Worm (Caenorhabditis elegans) whole organism, L4 larva: ENCODE results near the gene F01F1.3.

Source experiments
- D1046.2 ChIP-seq: fragments of 200-800 bp; sonication (Bioruptor generic); IDR thresholded peaks from 2 replicates; pipeline ENCODE4 v1.3.6; 2022; ENCODE audit warnings: missing genetic modification characterization, missing compliant biosample characterization
- F10B5.3 ChIP-seq: sonication (generic microtip); optimal IDR thresholded peaks from 2 replicates; lab custom pipeline; 2016; ENCODE audit warnings: mild to moderate bottlenecking, missing genetic modification characterization, missing compliant biosample characterization
- F37D6.2 ChIP-seq: sonication (generic microtip); optimal IDR thresholded peaks from 2 replicates; lab custom pipeline; 2016; ENCODE audit warnings: mild to moderate bottlenecking, missing genetic modification characterization, missing compliant biosample characterization
- F49E8.2 ChIP-seq: sonication (generic microtip); optimal IDR thresholded peaks from 2 replicates; lab custom pipeline; 2016; ENCODE audit warnings: missing compliant biosample characterization, mild to moderate bottlenecking, missing genetic modification characterization, borderline replicate concordance
- T26A8.4 ChIP-seq: fragments of 200-800 bp; sonication (Bioruptor generic); IDR thresholded peaks from 2 replicates; pipeline ENCODE4 v1.3.6; 2022; ENCODE audit warnings: missing genetic modification characterization, missing compliant biosample characterization
- Y5F2A.4 ChIP-seq: fragments of 200-800 bp; sonication (Bioruptor generic); optimal IDR thresholded peaks from 2 replicates; lab custom pipeline; 2018; ENCODE audit warnings: mild to moderate bottlenecking, missing genetic modification characterization, missing compliant biosample characterization
- aha-1 ChIP-seq: fragments of 150-350 bp; peaks from one replicate; lab custom pipeline; 2014; ENCODE audit warnings: missing biosample characterization, missing genetic modification characterization
- aly-2 ChIP-seq: sonication (generic microtip); optimal IDR thresholded peaks from 2 replicates; lab custom pipeline; 2018; ENCODE audit warnings: missing biosample characterization, missing genetic modification characterization
- ama-1 ChIP-seq: fragments of 150-350 bp; optimal IDR thresholded peaks from 2 replicates; lab custom pipeline; 2014; ENCODE audit warnings: inconsistent platforms, mixed read lengths
- ceh-20 ChIP-seq: fragments of 200-800 bp; sonication (Bioruptor generic); IDR thresholded peaks from 2 replicates; pipeline ENCODE4 v1.3.6; 2022; ENCODE audit warnings: missing genetic modification reagents, missing genetic modification characterization, missing compliant biosample characterization
- ceh-32 ChIP-seq: sonication (generic microtip); optimal IDR thresholded peaks from 2 replicates; lab custom pipeline; 2016; ENCODE audit warnings: mild to moderate bottlenecking, missing genetic modification characterization, missing compliant biosample characterization; ENCODE audit not compliant: poor library complexity
- ceh-62 ChIP-seq: sonication (generic microtip); optimal IDR thresholded peaks from 2 replicates; lab custom pipeline; 2017; ENCODE audit warnings: missing biosample characterization, missing genetic modification characterization
- daf-12 ChIP-seq: fragments of 150-350 bp; optimal IDR thresholded peaks from 2 replicates; lab custom pipeline; 2014; ENCODE audit warnings: missing biosample characterization, missing genetic modification reagents, missing genetic modification characterization
- daf-16 ChIP-seq, 3 experiments: sonication (generic microtip); optimal IDR thresholded peaks; 2 replicates each; lab custom pipeline; 2016 to 2017; ENCODE audit warnings: missing genetic modification characterization in 3 of 3, missing genetic modification reagents in 3 of 3, mild to moderate bottlenecking in 2 of 3, missing compliant biosample characterization in 2 of 3, missing biosample characterization in 1 of 3, moderate library complexity in 1 of 3
- dmd-6 ChIP-seq: fragments of 200-800 bp; sonication (Bioruptor generic); IDR thresholded peaks from 2 replicates; pipeline ENCODE4 v1.3.6; 2022; ENCODE audit warnings: missing genetic modification reagents, missing genetic modification characterization, missing compliant biosample characterization
- egl-27 ChIP-seq: sonication (generic microtip); optimal IDR thresholded peaks from 3 replicates; lab custom pipeline; 2017; ENCODE audit warnings: missing biosample characterization, missing genetic modification reagents, missing genetic modification characterization
- fkh-10 ChIP-seq: fragments of 150-350 bp; optimal IDR thresholded peaks from 2 replicates; lab custom pipeline; 2014; ENCODE audit warnings: missing biosample characterization, missing genetic modification reagents, missing genetic modification characterization
- hlh-11 ChIP-seq: fragments of 200-800 bp; sonication (Bioruptor generic); optimal IDR thresholded peaks from 2 replicates; lab custom pipeline; 2018; ENCODE audit warnings: mild to moderate bottlenecking, missing genetic modification characterization, missing compliant biosample characterization
- jun-1 ChIP-seq: fragments of 150-350 bp; optimal IDR thresholded peaks from 2 replicates; lab custom pipeline; 2014; ENCODE audit warnings: missing biosample characterization, missing genetic modification reagents, missing genetic modification characterization
- lim-7 ChIP-seq: fragments of 200-800 bp; sonication (Bioruptor generic); IDR thresholded peaks from 2 replicates; pipeline ENCODE4 v1.3.6; 2022; ENCODE audit warnings: missing genetic modification characterization, missing compliant biosample characterization
- lin-1 ChIP-seq: fragments of 200-800 bp; sonication (Bioruptor generic); IDR thresholded peaks from 2 replicates; pipeline ENCODE4 v1.3.6; 2022; ENCODE audit warnings: missing genetic modification reagents, missing genetic modification characterization, missing compliant biosample characterization
- madf-5 ChIP-seq, 2 experiments: fragments of 200-800 bp; sonication (Bioruptor generic); IDR thresholded peaks; 2 replicates each; pipeline ENCODE4 v1.3.6; 2022; ENCODE audit warnings: missing compliant biosample characterization in 2 of 2, missing genetic modification characterization in 2 of 2
- mdl-1 ChIP-seq, 2 experiments: fragments of 150-350 bp in 1 of 2; sonication (generic microtip) in 1 of 2; optimal IDR thresholded peaks; 2 replicates each; lab custom pipeline; 2014 to 2017; ENCODE audit warnings: missing biosample characterization in 2 of 2, missing genetic modification characterization in 2 of 2
- mep-1 ChIP-seq: fragments of 150-350 bp; sonication (generic microtip); optimal IDR thresholded peaks from 3 replicates; lab custom pipeline; 2014; ENCODE audit warnings: missing biosample characterization, missing genetic modification characterization
- mes-2 ChIP-seq: sonication (generic microtip); optimal IDR thresholded peaks from 2 replicates; lab custom pipeline; 2016; ENCODE audit warnings: missing genotype, mild to moderate bottlenecking, missing genetic modification characterization, missing compliant biosample characterization; ENCODE audit not compliant: poor library complexity, severe bottlenecking
- mxl-3 ChIP-seq: fragments of 200-800 bp; sonication (Bioruptor generic); optimal IDR thresholded peaks from 2 replicates; lab custom pipeline; 2018; ENCODE audit warnings: mild to moderate bottlenecking, missing genetic modification characterization, missing compliant biosample characterization
- nhr-6 ChIP-seq: fragments of 150-350 bp; optimal IDR thresholded peaks from 2 replicates; lab custom pipeline; 2014; ENCODE audit warnings: missing biosample characterization, missing genetic modification characterization
- pha-4 ChIP-seq, 2 experiments: fragments of 150-350 bp in 1 of 2; fragments of 200-800 bp in 1 of 2; sonication (Bioruptor generic) in 1 of 2; IDR thresholded peaks in 1 of 2; optimal IDR thresholded peaks in 1 of 2; 2 replicates each; pipeline versions ENCODE4 v1.3.6 to Lab custom; 2014 to 2022; ENCODE audit warnings: missing genetic modification characterization in 2 of 2, missing genetic modification reagents in 2 of 2, missing biosample characterization in 1 of 2, missing compliant biosample characterization in 1 of 2
- php-3 ChIP-seq: fragments of 200-800 bp; sonication (Bioruptor generic); IDR thresholded peaks from 2 replicates; pipeline ENCODE4 v1.3.6; 2022; ENCODE audit warnings: missing genetic modification reagents, missing genetic modification characterization, missing compliant biosample characterization
- saeg-2 ChIP-seq: fragments of 200-800 bp; sonication (Bioruptor generic); IDR thresholded peaks from 2 replicates; pipeline ENCODE4 v1.3.6; 2022; ENCODE audit warnings: missing genetic modification reagents, missing genetic modification characterization, missing compliant biosample characterization
- set-16 ChIP-seq: fragments of 200-800 bp; sonication (Bioruptor generic); IDR thresholded peaks from 2 replicates; pipeline ENCODE4 v1.3.6; 2022; ENCODE audit warnings: missing genetic modification reagents, missing genetic modification characterization, missing compliant biosample characterization
- snpc-1.2 ChIP-seq: fragments of 200-800 bp; sonication (Bioruptor generic); IDR thresholded peaks from 2 replicates; pipeline ENCODE4 v1.3.6; 2022; ENCODE audit warnings: missing genetic modification reagents, missing genetic modification characterization, missing compliant biosample characterization
- spr-1 ChIP-seq: sonication (generic microtip); optimal IDR thresholded peaks from 2 replicates; lab custom pipeline; 2016; ENCODE audit warnings: mild to moderate bottlenecking, missing genetic modification characterization, missing compliant biosample characterization
- spr-3 ChIP-seq: fragments of 200-800 bp; sonication (Bioruptor generic); optimal IDR thresholded peaks from 2 replicates; lab custom pipeline; 2018; ENCODE audit warnings: mild to moderate bottlenecking, missing genetic modification characterization, missing compliant biosample characterization
- unc-130 ChIP-seq: sonication (generic microtip); optimal IDR thresholded peaks from 2 replicates; lab custom pipeline; 2016; ENCODE audit warnings: missing genetic modification reagents, missing genetic modification characterization, missing compliant biosample characterization
- unc-62 ChIP-seq, 3 experiments: fragments of 150-350 bp in 1 of 3; sonication (generic microtip); optimal IDR thresholded peaks in 2 of 3; peaks in 1 of 3; 1 replicate in 1 of 3; 2 replicates in 2 of 3; lab custom pipeline; 2014 to 2017; ENCODE audit warnings: missing biosample characterization in 3 of 3, missing genetic modification characterization in 3 of 3, missing genetic modification reagents in 3 of 3, missing genotype in 1 of 3
- vab-7 ChIP-seq: fragments of 200-800 bp; sonication (Bioruptor generic); IDR thresholded peaks from 2 replicates; pipeline ENCODE4 v1.3.6; 2022; ENCODE audit warnings: missing genetic modification reagents, missing genetic modification characterization, missing compliant biosample characterization
- zfp-3 ChIP-seq: fragments of 200-800 bp; sonication (Bioruptor generic); conservative IDR thresholded peaks from 2 replicates; pipeline ENCODE4 v1.3.6; 2022; ENCODE audit warnings: missing genetic modification reagents, missing genetic modification characterization, missing compliant biosample characterization
- zip-2 ChIP-seq: fragments of 150-350 bp; optimal IDR thresholded peaks from 2 replicates; lab custom pipeline; 2014; ENCODE audit warnings: missing biosample characterization, missing genetic modification characterization
- ztf-11 ChIP-seq: fragments of 150-350 bp; optimal IDR thresholded peaks from 2 replicates; lab custom pipeline; 2014; ENCODE audit warnings: missing biosample characterization, missing genetic modification characterization
- ztf-7 ChIP-seq: fragments of 150-350 bp; optimal IDR thresholded peaks from 2 replicates; lab custom pipeline; 2014; ENCODE audit warnings: missing biosample characterization, missing genetic modification characterization

F01F1.3 gene

DNA sequence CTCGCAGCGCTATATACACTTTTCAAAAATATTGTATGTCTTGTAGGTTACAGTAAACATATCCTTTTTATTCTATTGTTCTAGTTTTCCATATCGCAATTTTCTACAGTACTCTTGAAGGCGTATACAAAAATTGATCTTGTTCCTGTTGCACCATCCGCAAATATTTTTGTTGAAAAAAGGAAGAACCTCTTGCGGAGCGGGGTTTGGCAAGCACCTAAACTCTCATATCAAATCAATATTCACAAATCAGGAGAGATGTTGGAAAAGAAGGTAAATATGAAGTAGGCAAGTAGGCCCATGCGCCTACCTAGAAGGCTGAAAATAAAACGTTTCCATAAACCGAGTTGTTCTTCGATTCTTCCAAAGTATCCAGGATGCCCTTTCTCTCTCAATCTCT, 12.3 kb downstream of the F01F1.3 start, which contains the start of gene C28H8.5 (continued):
- TF ChIP-seq daf-12 (tag; lab: Kevin White, UChicago) (no peak), egl-27 (tag; lab: Kevin White, UChicago) (no peak)

DNA sequence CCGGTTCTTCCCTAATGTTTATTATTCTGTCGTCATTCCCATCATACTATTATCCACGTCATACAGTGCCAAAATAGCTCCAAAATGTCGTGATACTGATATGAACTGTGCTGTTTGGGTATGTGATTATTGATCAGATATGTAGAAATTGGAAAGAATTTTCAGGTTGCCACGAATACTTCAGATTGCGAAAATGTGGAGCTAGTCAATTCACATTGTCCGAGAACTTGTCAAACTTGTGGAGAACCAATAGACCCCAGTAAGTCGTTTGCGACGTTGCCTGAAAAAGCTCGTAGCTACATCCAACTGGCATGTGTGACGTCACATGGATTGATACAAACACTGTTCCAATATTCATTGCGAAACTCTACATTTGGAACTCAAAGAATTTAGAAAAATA, 12.7 kb downstream of the F01F1.3 start:
- TF ChIP-seq mxl-3 (GFP tag; lab: Kevin White, UChicago), result no peak
- TF ChIP-seq aha-1, result peak; percentile 44
- peak in 1 of 2 experiments; percentile 95 for TF ChIP-seq unc-62 (GFP tag; optimal IDR thresholded peaks at IDR 0.05 in 1 of 2; lab: Kevin White, UChicago)
- no peak for TF ChIP-seq unc-62 (tag; optimal IDR thresholded peaks at IDR 0.05; lab: Kevin White, UChicago)
- TF ChIP-seq vab-7 (GFP tag; lab: Robert Waterston, UW), result no peak
- TF ChIP-seq ceh-62 (tag; lab: Kevin White, UChicago), result no peak
- no peak for TF ChIP-seq F10B5.3
- TF ChIP-seq ztf-7 (tag; lab: Kevin White, UChicago), result no peak
- no peak for TF ChIP-seq zip-2 (tag; lab: Kevin White, UChicago)

DNA sequence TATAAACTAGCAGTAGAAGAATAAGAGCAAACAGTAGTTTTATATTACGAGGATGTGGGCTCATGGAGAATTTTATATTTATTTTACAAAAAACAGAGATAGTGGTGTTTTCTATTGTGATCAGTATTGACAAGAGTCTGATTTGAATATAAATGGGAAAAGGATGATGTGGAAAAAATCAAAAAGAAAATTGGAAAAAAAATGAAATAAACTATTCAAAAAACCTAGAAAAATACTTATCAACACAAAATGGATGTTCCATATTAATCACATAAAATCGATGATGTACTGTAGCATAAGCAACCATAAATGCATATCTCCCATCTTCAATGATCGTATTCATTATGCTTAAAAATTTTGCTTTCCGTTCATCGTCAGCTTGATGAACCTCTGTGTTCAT, 15.2 kb downstream of the F01F1.3 start, which contains the start of gene C28H8.7:
C28H8.7 (minus strand) TSS at position 101 of the 400 bp plus-strand sequence.
- no peak for TF ChIP-seq pha-4 (GFP tag; IDR thresholded peaks at IDR 0.05; lab: Robert Waterston, UW)
- TF ChIP-seq pha-4 (tag; optimal IDR thresholded peaks at IDR 0.05; lab: Kevin White, UChicago), result no peak
- no peak for TF ChIP-seq aly-2 (tag; lab: Kevin White, UChicago)
- TF ChIP-seq dmd-6 (GFP tag; lab: Robert Waterston, UW), result no peak
- no peak for TF ChIP-seq mep-1 (tag; lab: Kevin White, UChicago)
- TF ChIP-seq set-16, result no peak
- TF ChIP-seq zfp-3, result no peak
- TF ChIP-seq fkh-10 (GFP tag; lab: Kevin White, UChicago), result no peak
- no peak for TF ChIP-seq mdl-1 (tag; optimal IDR thresholded peaks at IDR 0.05; lab: Kevin White, UChicago)
- no peak for TF ChIP-seq madf-5 (GFP tag; IDR thresholded peaks at IDR 0.05; lab: Robert Waterston, UW)
- TF ChIP-seq F37D6.2 (tag; lab: Kevin White, UChicago), result no peak

DNA sequence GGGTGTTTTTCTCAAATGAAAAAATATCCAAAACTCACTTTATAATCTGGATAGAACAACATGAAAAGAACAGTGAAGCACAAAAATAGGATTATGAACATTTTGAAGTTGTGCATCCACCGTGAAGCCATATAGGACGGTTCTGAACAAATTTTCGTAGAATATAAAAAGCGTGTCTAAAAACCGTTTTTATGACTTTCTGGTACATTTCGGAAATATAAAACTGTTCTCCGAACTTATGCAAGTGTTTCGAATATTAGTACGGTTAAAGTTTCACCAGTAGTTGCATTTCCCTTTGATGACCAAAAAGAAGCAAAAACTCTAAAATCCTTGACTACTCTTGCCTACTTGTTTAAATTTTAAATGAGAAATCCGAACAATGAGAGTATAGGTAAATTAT, 16.9 kb downstream of the F01F1.3 start, which contains the start of gene C28H8.8:
C28H8.8 (minus strand) TSS at position 101 of the 400 bp plus-strand sequence.
- TF ChIP-seq php-3 (GFP tag; lab: Robert Waterston, UW) (no peak), mes-2 (tag; lab: Kevin White, UChicago) (no peak), D1046.2 (no peak), T26A8.4 (GFP tag; lab: Robert Waterston, UW) (no peak), dmd-6 (GFP tag; lab: Robert Waterston, UW) (no peak)
- TF ChIP-seq, all 104 proteins: peak for 0

DNA sequence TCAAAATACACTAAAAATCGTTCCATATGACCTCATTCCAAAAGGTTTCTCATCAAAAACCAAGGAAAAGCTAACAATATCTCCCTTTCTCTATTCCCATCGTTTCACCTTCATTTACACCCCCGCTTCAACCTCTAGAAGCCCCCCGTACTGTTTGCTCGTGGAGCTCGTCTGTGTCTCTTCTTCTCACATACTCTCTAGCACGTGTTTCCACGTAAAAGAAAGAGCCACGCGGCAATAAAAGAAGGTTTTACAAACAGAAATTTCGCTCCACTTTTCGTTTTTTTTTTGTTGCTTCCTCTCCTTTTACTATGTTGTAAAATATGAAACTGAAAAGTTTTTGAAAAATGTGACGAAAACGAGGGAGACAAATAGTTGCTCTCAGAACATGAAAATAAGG, 21.2 kb downstream of the F01F1.3 start:
- no peak for TF ChIP-seq unc-130
- no peak for TF ChIP-seq hlh-11
- no peak for TF ChIP-seq lin-1
- no peak for TF ChIP-seq saeg-2
- no peak for TF ChIP-seq Y5F2A.4 (GFP tag; lab: Kevin White, UChicago)
- no peak for TF ChIP-seq nhr-6 (tag; lab: Kevin White, UChicago)
- no peak for TF ChIP-seq ama-1
- no peak for TF ChIP-seq snpc-1.2 (GFP tag; lab: Robert Waterston, UW)
- TF ChIP-seq jun-1 (tag; lab: Kevin White, UChicago), result no peak
- TF ChIP-seq ceh-32 (tag; lab: Kevin White, UChicago), result no peak
- no peak for TF ChIP-seq ztf-11 (tag; lab: Kevin White, UChicago)
- no peak for TF ChIP-seq vab-7 (GFP tag; lab: Robert Waterston, UW)
- TF ChIP-seq lim-7 (GFP tag; lab: Robert Waterston, UW), result no peak
- no peak for TF ChIP-seq F49E8.2 (tag; lab: Kevin White, UChicago)
- no peak for TF ChIP-seq ceh-20 (GFP tag; lab: Robert Waterston, UW)
- TF ChIP-seq spr-1 (tag; lab: Kevin White, UChicago), result no peak
- TF ChIP-seq daf-16 (GFP tag; optimal IDR thresholded peaks at IDR 0.05; lab: Kevin White, UChicago), result no peak
- no peak for TF ChIP-seq daf-16 (tag; optimal IDR thresholded peaks at IDR 0.05; lab: Kevin White, UChicago)
- TF ChIP-seq spr-3, result no peak
